Worm (Caenorhabditis elegans) whole organism, L4 larva: ENCODE results near the gene T05A12.4.

Experiments used
- F26F4.8 ChIP-seq: fragments of 200-800 bp; sonication (Bioruptor generic); conservative IDR thresholded peaks from 2 replicates; pipeline ENCODE4 v1.3.6; 2022; ENCODE audit warnings: missing genetic modification characterization, missing compliant biosample characterization
- F44E2.7 ChIP-seq: fragments of 200-800 bp; sonication (Bioruptor generic); IDR thresholded peaks from 2 replicates; pipeline ENCODE4 v2.1.2; 2022; ENCODE audit warnings: missing genetic modification characterization, missing compliant biosample characterization
- F49E8.2 ChIP-seq: sonication (generic microtip); optimal IDR thresholded peaks from 2 replicates; lab custom pipeline; 2016; ENCODE audit warnings: missing compliant biosample characterization, mild to moderate bottlenecking, missing genetic modification characterization, borderline replicate concordance
- R02D3.7 ChIP-seq: fragments of 150-350 bp; sonication (generic microtip); optimal IDR thresholded peaks from 3 replicates; lab custom pipeline; 2014; ENCODE audit warnings: missing biosample characterization, missing genetic modification characterization
- T20F7.1 ChIP-seq: fragments of 200-800 bp; sonication (Bioruptor generic); optimal IDR thresholded peaks from 2 replicates; lab custom pipeline; 2018; ENCODE audit warnings: mild to moderate bottlenecking, missing genetic modification characterization, missing compliant biosample characterization
- T26A8.4 ChIP-seq: fragments of 200-800 bp; sonication (Bioruptor generic); IDR thresholded peaks from 2 replicates; pipeline ENCODE4 v1.3.6; 2022; ENCODE audit warnings: missing genetic modification characterization, missing compliant biosample characterization
- Y5F2A.4 ChIP-seq: fragments of 200-800 bp; sonication (Bioruptor generic); optimal IDR thresholded peaks from 2 replicates; lab custom pipeline; 2018; ENCODE audit warnings: mild to moderate bottlenecking, missing genetic modification characterization, missing compliant biosample characterization
- ZK337.2 ChIP-seq: fragments of 200-800 bp; sonication (Bioruptor generic); IDR thresholded peaks from 2 replicates; pipeline ENCODE4 v1.3.6; 2022; ENCODE audit warnings: missing genetic modification reagents, missing genetic modification characterization, missing compliant biosample characterization
- aha-1 ChIP-seq: fragments of 150-350 bp; peaks from one replicate; lab custom pipeline; 2014; ENCODE audit warnings: missing biosample characterization, missing genetic modification characterization
- aly-2 ChIP-seq: sonication (generic microtip); optimal IDR thresholded peaks from 2 replicates; lab custom pipeline; 2018; ENCODE audit warnings: missing biosample characterization, missing genetic modification characterization
- ama-1 ChIP-seq: fragments of 150-350 bp; optimal IDR thresholded peaks from 2 replicates; lab custom pipeline; 2014; ENCODE audit warnings: inconsistent platforms, mixed read lengths
- ceh-20 ChIP-seq: fragments of 200-800 bp; sonication (Bioruptor generic); IDR thresholded peaks from 2 replicates; pipeline ENCODE4 v1.3.6; 2022; ENCODE audit warnings: missing genetic modification reagents, missing genetic modification characterization, missing compliant biosample characterization
- ceh-32 ChIP-seq: sonication (generic microtip); optimal IDR thresholded peaks from 2 replicates; lab custom pipeline; 2016; ENCODE audit warnings: mild to moderate bottlenecking, missing genetic modification characterization, missing compliant biosample characterization; ENCODE audit not compliant: poor library complexity
- ceh-44 ChIP-seq: fragments of 200-800 bp; sonication (Bioruptor generic); IDR thresholded peaks from 2 replicates; pipeline ENCODE4 v1.3.6; 2022; ENCODE audit warnings: missing genetic modification reagents, missing genetic modification characterization, missing compliant biosample characterization
- ctbp-1 ChIP-seq: fragments of 200-800 bp; sonication (Bioruptor generic); IDR thresholded peaks from 2 replicates; pipeline ENCODE4 v1.3.6; 2022; ENCODE audit warnings: missing genetic modification reagents, missing genetic modification characterization, missing compliant biosample characterization
- daf-8 ChIP-seq: fragments of 200-800 bp; sonication (Bioruptor generic); IDR thresholded peaks from 2 replicates; pipeline ENCODE4 v1.3.6; 2022; ENCODE audit warnings: missing genetic modification characterization, missing compliant biosample characterization
- duxl-1 ChIP-seq: sonication (generic microtip); optimal IDR thresholded peaks from 2 replicates; lab custom pipeline; 2016; ENCODE audit warnings: mild to moderate bottlenecking, missing genetic modification characterization, moderate library complexity, missing compliant biosample characterization; ENCODE audit not compliant: poor library complexity
- dve-1 ChIP-seq: sonication (generic microtip); optimal IDR thresholded peaks from 2 replicates; lab custom pipeline; 2017; ENCODE audit warnings: antibody characterized with exemption, mild to moderate bottlenecking, missing genetic modification characterization, missing compliant biosample characterization; ENCODE audit not compliant: insufficient read depth
- egl-27 ChIP-seq: sonication (generic microtip); optimal IDR thresholded peaks from 3 replicates; lab custom pipeline; 2017; ENCODE audit warnings: missing biosample characterization, missing genetic modification reagents, missing genetic modification characterization
- fos-1 ChIP-seq: fragments of 150-350 bp; optimal IDR thresholded peaks from 2 replicates; lab custom pipeline; 2014; ENCODE audit warnings: missing biosample characterization, missing genetic modification characterization
- hmg-1.1 ChIP-seq: fragments of 200-800 bp; sonication (Bioruptor generic); IDR thresholded peaks from 2 replicates; pipeline ENCODE4 v1.3.6; 2022; ENCODE audit warnings: missing genetic modification reagents, missing genetic modification characterization, missing compliant biosample characterization
- lin-1 ChIP-seq: fragments of 200-800 bp; sonication (Bioruptor generic); IDR thresholded peaks from 2 replicates; pipeline ENCODE4 v1.3.6; 2022; ENCODE audit warnings: missing genetic modification reagents, missing genetic modification characterization, missing compliant biosample characterization
- lin-39 ChIP-seq: fragments of 150-350 bp; optimal IDR thresholded peaks from 2 replicates; lab custom pipeline; 2014; ENCODE audit warnings: missing biosample characterization, missing genetic modification reagents, missing genetic modification characterization
- lir-3 ChIP-seq: sonication (generic microtip); optimal IDR thresholded peaks from 2 replicates; lab custom pipeline; 2016; ENCODE audit warnings: mild to moderate bottlenecking, missing genetic modification characterization, missing compliant biosample characterization
- lsy-2 ChIP-seq, 2 experiments: fragments of 150-350 bp in 1 of 2; sonication (generic microtip) in 1 of 2; optimal IDR thresholded peaks; 2 replicates each; lab custom pipeline; 2014 to 2017; ENCODE audit warnings: missing biosample characterization in 2 of 2, missing genetic modification characterization in 2 of 2
- mdl-1 ChIP-seq, 2 experiments: fragments of 150-350 bp in 1 of 2; sonication (generic microtip) in 1 of 2; optimal IDR thresholded peaks; 2 replicates each; lab custom pipeline; 2014 to 2017; ENCODE audit warnings: missing biosample characterization in 2 of 2, missing genetic modification characterization in 2 of 2
- mdt-29 ChIP-seq: fragments of 200-800 bp; sonication (Bioruptor generic); IDR thresholded peaks from 2 replicates; pipeline ENCODE4 v1.3.6; 2022; ENCODE audit warnings: missing genetic modification reagents, missing genetic modification characterization, missing compliant biosample characterization
- mep-1 ChIP-seq: fragments of 150-350 bp; sonication (generic microtip); optimal IDR thresholded peaks from 3 replicates; lab custom pipeline; 2014; ENCODE audit warnings: missing biosample characterization, missing genetic modification characterization
- mes-2 ChIP-seq: sonication (generic microtip); optimal IDR thresholded peaks from 2 replicates; lab custom pipeline; 2016; ENCODE audit warnings: missing genotype, mild to moderate bottlenecking, missing genetic modification characterization, missing compliant biosample characterization; ENCODE audit not compliant: poor library complexity, severe bottlenecking
- mxl-2 ChIP-seq: fragments of 200-800 bp; sonication (Bioruptor generic); conservative IDR thresholded peaks from 2 replicates; pipeline ENCODE4 v1.3.6; 2022; ENCODE audit warnings: missing genetic modification reagents, missing genetic modification characterization, missing compliant biosample characterization
- mxl-3 ChIP-seq: fragments of 200-800 bp; sonication (Bioruptor generic); optimal IDR thresholded peaks from 2 replicates; lab custom pipeline; 2018; ENCODE audit warnings: mild to moderate bottlenecking, missing genetic modification characterization, missing compliant biosample characterization
- nhr-102 ChIP-seq: sonication (generic microtip); optimal IDR thresholded peaks from 2 replicates; lab custom pipeline; 2016; ENCODE audit warnings: mild to moderate bottlenecking, missing genetic modification characterization, moderate library complexity, missing compliant biosample characterization
- nhr-42 ChIP-seq: fragments of 200-800 bp; sonication (Bioruptor generic); IDR thresholded peaks from 2 replicates; pipeline ENCODE4 v1.3.6; 2022; ENCODE audit warnings: missing genetic modification characterization, missing compliant biosample characterization
- nhr-6 ChIP-seq: fragments of 150-350 bp; optimal IDR thresholded peaks from 2 replicates; lab custom pipeline; 2014; ENCODE audit warnings: missing biosample characterization, missing genetic modification characterization
- nhr-77 ChIP-seq: fragments of 150-350 bp; optimal IDR thresholded peaks from 2 replicates; lab custom pipeline; 2014; ENCODE audit warnings: missing biosample characterization, missing genetic modification characterization
- php-3 ChIP-seq: fragments of 200-800 bp; sonication (Bioruptor generic); IDR thresholded peaks from 2 replicates; pipeline ENCODE4 v1.3.6; 2022; ENCODE audit warnings: missing genetic modification reagents, missing genetic modification characterization, missing compliant biosample characterization
- pqm-1 ChIP-seq: sonication (generic microtip); optimal IDR thresholded peaks from 2 replicates; lab custom pipeline; 2017; ENCODE audit warnings: missing biosample characterization, missing genetic modification characterization
- saeg-2 ChIP-seq: fragments of 200-800 bp; sonication (Bioruptor generic); IDR thresholded peaks from 2 replicates; pipeline ENCODE4 v1.3.6; 2022; ENCODE audit warnings: missing genetic modification reagents, missing genetic modification characterization, missing compliant biosample characterization
- sdz-12 ChIP-seq: fragments of 200-800 bp; sonication (Bioruptor generic); optimal IDR thresholded peaks from 2 replicates; lab custom pipeline; 2018; ENCODE audit warnings: mild to moderate bottlenecking, missing genetic modification characterization, missing compliant biosample characterization
- skn-1 ChIP-seq: fragments of 150-350 bp; optimal IDR thresholded peaks from 2 replicates; lab custom pipeline; 2014; ENCODE audit warnings: missing biosample characterization, missing genetic modification characterization
- snpc-1.2 ChIP-seq: fragments of 200-800 bp; sonication (Bioruptor generic); IDR thresholded peaks from 2 replicates; pipeline ENCODE4 v1.3.6; 2022; ENCODE audit warnings: missing genetic modification reagents, missing genetic modification characterization, missing compliant biosample characterization
- snpc-4 ChIP-seq: fragments of 150-350 bp; optimal IDR thresholded peaks from 2 replicates; lab custom pipeline; 2014; ENCODE audit warnings: missing biosample characterization, missing genetic modification characterization
- spr-1 ChIP-seq: sonication (generic microtip); optimal IDR thresholded peaks from 2 replicates; lab custom pipeline; 2016; ENCODE audit warnings: mild to moderate bottlenecking, missing genetic modification characterization, missing compliant biosample characterization
- tag-97 ChIP-seq: fragments of 200-800 bp; sonication (Bioruptor generic); IDR thresholded peaks from 2 replicates; pipeline ENCODE4 v1.3.6; 2022; ENCODE audit warnings: missing genetic modification characterization, missing compliant biosample characterization
- tra-1 ChIP-seq: fragments of 200-800 bp; sonication (Bioruptor generic); IDR thresholded peaks from 2 replicates; pipeline ENCODE4 v1.3.6; 2022; ENCODE audit warnings: missing genetic modification reagents, missing genetic modification characterization, missing compliant biosample characterization
- unc-62 ChIP-seq, 3 experiments: fragments of 150-350 bp in 1 of 3; sonication (generic microtip); optimal IDR thresholded peaks in 2 of 3; peaks in 1 of 3; 1 replicate in 1 of 3; 2 replicates in 2 of 3; lab custom pipeline; 2014 to 2017; ENCODE audit warnings: missing biosample characterization in 3 of 3, missing genetic modification characterization in 3 of 3, missing genetic modification reagents in 3 of 3, missing genotype in 1 of 3
- vab-7 ChIP-seq: fragments of 200-800 bp; sonication (Bioruptor generic); IDR thresholded peaks from 2 replicates; pipeline ENCODE4 v1.3.6; 2022; ENCODE audit warnings: missing genetic modification reagents, missing genetic modification characterization, missing compliant biosample characterization
- zfp-2 ChIP-seq: sonication (generic microtip); optimal IDR thresholded peaks from 2 replicates; lab custom pipeline; 2016; ENCODE audit warnings: mild to moderate bottlenecking, missing genetic modification characterization, missing compliant biosample characterization
- zip-2 ChIP-seq: fragments of 150-350 bp; optimal IDR thresholded peaks from 2 replicates; lab custom pipeline; 2014; ENCODE audit warnings: missing biosample characterization, missing genetic modification characterization
- ztf-11 ChIP-seq: fragments of 150-350 bp; optimal IDR thresholded peaks from 2 replicates; lab custom pipeline; 2014; ENCODE audit warnings: missing biosample characterization, missing genetic modification characterization
- ztf-7 ChIP-seq: fragments of 150-350 bp; optimal IDR thresholded peaks from 2 replicates; lab custom pipeline; 2014; ENCODE audit warnings: missing biosample characterization, missing genetic modification characterization

T05A12.4 gene

DNA sequence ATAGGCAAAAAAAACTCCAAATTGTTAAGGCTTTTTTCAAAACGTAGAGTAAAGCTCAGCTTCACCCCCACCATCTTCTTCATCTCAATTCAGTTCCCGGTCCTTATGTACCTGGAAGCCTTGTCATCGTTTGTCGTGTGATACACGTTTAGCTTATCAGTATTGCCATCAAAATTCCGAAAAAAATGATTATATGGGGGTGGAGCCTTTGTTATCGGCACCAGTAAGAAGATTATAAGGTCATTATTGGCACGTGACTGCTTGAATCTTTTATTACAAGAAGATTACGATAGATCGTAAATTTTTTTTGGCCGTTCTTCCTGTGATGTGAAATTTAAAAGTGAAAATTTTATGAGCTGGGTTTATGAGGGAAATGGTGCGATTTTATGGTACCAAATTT is 7.3 kb upstream of the T05A12.4 start (continued):
- peak; percentile 61; the same call in 1 of the 2 replicates for TF ChIP-seq mxl-2 (GFP tag; lab: Robert Waterston, UW)
- TF ChIP-seq ceh-20 (GFP tag; lab: Robert Waterston, UW) = no peak
- no peak for TF ChIP-seq tag-97
- peak; percentile 70 for TF ChIP-seq nhr-77 (tag; lab: Kevin White, UChicago)
- peak; percentile 46 for TF ChIP-seq nhr-102
- no peak for TF ChIP-seq lin-39
- TF ChIP-seq pqm-1 (tag; lab: Kevin White, UChicago) = peak; percentile 85
- TF ChIP-seq lir-3 (tag; lab: Kevin White, UChicago) = no peak
- no peak for TF ChIP-seq hmg-1.1
- peak; percentile 25 for TF ChIP-seq nhr-6
- no peak for TF ChIP-seq sdz-12 (GFP tag; lab: Kevin White, UChicago)
- peak; percentile 95 for TF ChIP-seq php-3 (GFP tag; lab: Robert Waterston, UW)
- TF ChIP-seq F44E2.7 (GFP tag; lab: Robert Waterston, UW) = no peak
- peak; percentile 92 for TF ChIP-seq dve-1 (tag; lab: Kevin White, UChicago)
- peak in 1 of 2 experiments; percentile 33 for TF ChIP-seq lsy-2 (tag; optimal IDR thresholded peaks at IDR 0.05; lab: Kevin White, UChicago)
- TF ChIP-seq, all 104 proteins: peak for 22

ce11 chrIV:6881183-6881582 is 6.6 kb upstream of the T05A12.4 start:
- no peak for TF ChIP-seq ZK337.2 (GFP tag; lab: Robert Waterston, UW)
- TF ChIP-seq mep-1 (tag; lab: Kevin White, UChicago) = peak; percentile 69
- TF ChIP-seq tra-1 (GFP tag; lab: Robert Waterston, UW) = no peak
- no peak for TF ChIP-seq ceh-44 (GFP tag; lab: Robert Waterston, UW)
- no peak for TF ChIP-seq F49E8.2 (tag; lab: Kevin White, UChicago)
- TF ChIP-seq T20F7.1 (GFP tag; lab: Kevin White, UChicago) = no peak
- no peak for TF ChIP-seq mxl-3 (GFP tag; lab: Kevin White, UChicago)
- no peak for TF ChIP-seq ceh-32
- no peak for TF ChIP-seq mdt-29
- no peak for TF ChIP-seq aha-1 (tag; lab: Kevin White, UChicago)
- no peak for TF ChIP-seq zip-2 (tag; lab: Kevin White, UChicago)
- no peak for TF ChIP-seq R02D3.7 (tag; lab: Kevin White, UChicago)
- no peak for TF ChIP-seq unc-62 (GFP tag; optimal IDR thresholded peaks at IDR 0.05 in 1 of 2; lab: Kevin White, UChicago)
- TF ChIP-seq unc-62 (tag; optimal IDR thresholded peaks at IDR 0.05; lab: Kevin White, UChicago) = no peak
- TF ChIP-seq lin-1 (GFP tag; lab: Robert Waterston, UW) = no peak
- no peak for TF ChIP-seq saeg-2 (GFP tag; lab: Robert Waterston, UW)
- TF ChIP-seq skn-1 (tag; lab: Kevin White, UChicago) = no peak
- no peak for TF ChIP-seq spr-1 (tag; lab: Kevin White, UChicago)
- no peak for TF ChIP-seq duxl-1 (tag; lab: Kevin White, UChicago)
- no peak for TF ChIP-seq ztf-11 (tag; lab: Kevin White, UChicago)
- no peak for TF ChIP-seq nhr-42 (GFP tag; lab: Robert Waterston, UW)
- no peak for TF ChIP-seq ama-1 (lab: Kevin White, UChicago)
- no peak for TF ChIP-seq nhr-102
- TF ChIP-seq aly-2 (tag; lab: Kevin White, UChicago) = no peak
- TF ChIP-seq ztf-7 (tag; lab: Kevin White, UChicago) = no peak
- no peak for TF ChIP-seq egl-27 (tag; lab: Kevin White, UChicago)
- TF ChIP-seq mdl-1 (tag; optimal IDR thresholded peaks at IDR 0.05; lab: Kevin White, UChicago) = peak in 1 of 2 experiments; percentile 53
- TF ChIP-seq T26A8.4 (GFP tag; lab: Robert Waterston, UW) = no peak
- no peak for TF ChIP-seq fos-1 (tag; lab: Kevin White, UChicago)
- TF ChIP-seq Y5F2A.4 (GFP tag; lab: Kevin White, UChicago) = no peak
- peak; percentile 36; the same call in 1 of the 2 replicates for TF ChIP-seq ctbp-1 (GFP tag; lab: Robert Waterston, UW)
- no peak for TF ChIP-seq daf-8 (GFP tag; lab: Robert Waterston, UW)
- TF ChIP-seq mes-2 (tag; lab: Kevin White, UChicago) = peak; percentile 31
- TF ChIP-seq zfp-2 (tag; lab: Kevin White, UChicago) = no peak
- TF ChIP-seq snpc-4 (tag; lab: Kevin White, UChicago) = no peak
- no peak for TF ChIP-seq vab-7 (GFP tag; lab: Robert Waterston, UW)
- TF ChIP-seq tag-97 = no peak
- no peak for TF ChIP-seq snpc-1.2 (GFP tag; lab: Robert Waterston, UW)
- no peak for TF ChIP-seq F26F4.8 (GFP tag; lab: Robert Waterston, UW)
- TF ChIP-seq F44E2.7 (GFP tag; lab: Robert Waterston, UW) = no peak
